Fruit fly (Drosophila melanogaster) whole organism, embryonic: Measurements from ENCODE around the gene Dlic.

Experiments
- Antp ChIP-seq: fragments of 200-800 bp; sonication (Bioruptor generic); optimal IDR thresholded peaks from 3 replicates; lab custom pipeline; 2016; ENCODE audit warnings: missing biosample characterization, missing genetic modification characterization
- BEAF-32 ChIP-seq: fragments of 200-800 bp; sonication (Bioruptor generic); optimal IDR thresholded peaks from 3 replicates; lab custom pipeline; 2017; ENCODE audit warnings: missing biosample characterization, missing genetic modification characterization, mild to moderate bottlenecking, moderate library complexity, missing genetic modification reagents
- CG10543 ChIP-seq: fragments of 200-800 bp; sonication (Bioruptor generic); optimal IDR thresholded peaks from 3 replicates; lab custom pipeline; 2017; ENCODE audit warnings: missing biosample characterization, mild to moderate bottlenecking, missing genetic modification characterization, moderate library complexity
- CG11398 ChIP-seq: fragments of 200-800 bp; sonication (Bioruptor generic); optimal IDR thresholded peaks from 2 replicates; lab custom pipeline; 2016; ENCODE audit warnings: missing biosample characterization, missing genetic modification characterization
- CG12236 ChIP-seq: fragments of 200-800 bp; sonication (Bioruptor generic); optimal IDR thresholded peaks from 2 replicates; lab custom pipeline; 2016; ENCODE audit warnings: missing biosample characterization, missing genetic modification characterization
- CG15269 ChIP-seq: fragments of 200-800 bp; sonication (Bioruptor generic); optimal IDR thresholded peaks from 2 replicates; lab custom pipeline; 2018; ENCODE audit warnings: missing biosample characterization, mild to moderate bottlenecking, missing genetic modification characterization, moderate library complexity
- CG15601 ChIP-seq: fragments of 200-800 bp; sonication (Bioruptor generic); optimal IDR thresholded peaks from 3 replicates; lab custom pipeline; 2019; ENCODE audit warnings: missing biosample characterization, mild to moderate bottlenecking, missing genetic modification characterization, moderate library complexity
- CG15696 ChIP-seq: fragments of 200-800 bp; sonication (Bioruptor generic); optimal IDR thresholded peaks from 2 replicates; lab custom pipeline; 2019; ENCODE audit warnings: missing biosample characterization, mild to moderate bottlenecking, missing genetic modification characterization, moderate library complexity
- CG17359 ChIP-seq: fragments of 200-800 bp; sonication (Bioruptor generic); optimal IDR thresholded peaks from 3 replicates; lab custom pipeline; 2018; ENCODE audit warnings: missing biosample characterization, mild to moderate bottlenecking, missing genetic modification characterization, moderate library complexity
- CG17385 ChIP-seq: fragments of 200-800 bp; sonication (Bioruptor generic); optimal IDR thresholded peaks from 3 replicates; lab custom pipeline; 2018; ENCODE audit warnings: missing biosample characterization, mild to moderate bottlenecking, missing genetic modification characterization
- CG17568 ChIP-seq: fragments of 200-800 bp; sonication (Bioruptor generic); optimal IDR thresholded peaks from 2 replicates; lab custom pipeline; 2018; ENCODE audit warnings: missing biosample characterization, mild to moderate bottlenecking, missing genetic modification characterization, moderate library complexity
- CG3281 ChIP-seq: fragments of 200-800 bp; sonication (Bioruptor generic); optimal IDR thresholded peaks from 3 replicates; lab custom pipeline; 2017; ENCODE audit warnings: missing biosample characterization, mild to moderate bottlenecking, missing genetic modification characterization
- CG34422 ChIP-seq: fragments of 200-800 bp; sonication (Bioruptor generic); IDR thresholded peaks from 3 replicates; pipeline ENCODE4 v1.3.6; 2022; ENCODE audit warnings: missing biosample characterization, missing genetic modification characterization
- CG4707 ChIP-seq: fragments of 200-800 bp; sonication (Bioruptor generic); optimal IDR thresholded peaks from 2 replicates; lab custom pipeline; 2018; ENCODE audit warnings: missing biosample characterization, mild to moderate bottlenecking, missing genetic modification characterization, moderate library complexity
- CG5180 ChIP-seq: fragments of 200-800 bp; sonication (Bioruptor generic); optimal IDR thresholded peaks from 3 replicates; lab custom pipeline; 2017; ENCODE audit warnings: missing biosample characterization, missing genetic modification characterization, mild to moderate bottlenecking, moderate library complexity, missing genetic modification reagents
- CG5245 ChIP-seq: fragments of 200-800 bp; sonication (Bioruptor generic); optimal IDR thresholded peaks from 3 replicates; lab custom pipeline; 2016; ENCODE audit warnings: missing biosample characterization, missing genetic modification characterization
- CG7556 ChIP-seq: fragments of 200-800 bp; sonication (Bioruptor generic); optimal IDR thresholded peaks from 2 replicates; lab custom pipeline; 2017; ENCODE audit warnings: missing biosample characterization, mild to moderate bottlenecking, missing genetic modification characterization
- CG8281 ChIP-seq: fragments of 200-800 bp; sonication (Bioruptor generic); optimal IDR thresholded peaks from 2 replicates; lab custom pipeline; 2018; ENCODE audit warnings: missing biosample characterization, mild to moderate bottlenecking, missing genetic modification characterization, moderate library complexity
- D ChIP-seq, 2 experiments: fragments of 200-800 bp in 1 of 2; fragments of >200 bp in 1 of 2; sonication (Bioruptor generic) in 1 of 2; optimal IDR thresholded peaks; 2 replicates in 1 of 2; 3 replicates in 1 of 2; lab custom pipeline; 2017; ENCODE audit warnings: mild to moderate bottlenecking in 1 of 2, missing biosample characterization in 1 of 2, missing genetic modification characterization in 1 of 2, missing genetic modification reagents in 1 of 2
- Doc3 ChIP-seq: fragments of 200-800 bp; sonication (Bioruptor generic); IDR thresholded peaks from 3 replicates; pipeline ENCODE4 v1.3.6; 2022; ENCODE audit warnings: missing biosample characterization, missing genetic modification characterization; ENCODE audit not compliant: partially characterized antibody
- E2f2 ChIP-seq: fragments of 200-800 bp; sonication (Bioruptor generic); IDR thresholded peaks from 2 replicates; pipeline ENCODE4 v1.3.6; 2022; ENCODE audit warnings: missing biosample characterization, missing genetic modification characterization
- Elba2 ChIP-seq: fragments of 200-800 bp; sonication (Bioruptor generic); optimal IDR thresholded peaks from 3 replicates; lab custom pipeline; 2016; ENCODE audit warnings: missing biosample characterization, missing genetic modification characterization
- Fer1 ChIP-seq: fragments of 200-800 bp; sonication (Bioruptor generic); optimal IDR thresholded peaks from 2 replicates; lab custom pipeline; 2017; ENCODE audit warnings: missing biosample characterization, mild to moderate bottlenecking, missing genetic modification characterization
- Fer2 ChIP-seq: fragments of 200-800 bp; sonication (Bioruptor generic); optimal IDR thresholded peaks from 2 replicates; lab custom pipeline; 2018; ENCODE audit warnings: missing biosample characterization, mild to moderate bottlenecking, missing genetic modification characterization, moderate library complexity
- Hey ChIP-seq: fragments of 200-800 bp; sonication (Bioruptor generic); optimal IDR thresholded peaks from 3 replicates; lab custom pipeline; 2018; ENCODE audit warnings: missing biosample characterization, mild to moderate bottlenecking, missing genetic modification characterization
- HmgD ChIP-seq: fragments of 200-800 bp; sonication (Bioruptor generic); optimal IDR thresholded peaks from 3 replicates; lab custom pipeline; 2016; ENCODE audit warnings: missing biosample characterization, missing genetic modification characterization
- Lhr ChIP-seq: fragments of 200-800 bp; sonication (Bioruptor generic); optimal IDR thresholded peaks from 3 replicates; lab custom pipeline; 2017; ENCODE audit warnings: mild to moderate bottlenecking, missing biosample characterization, missing genetic modification reagents, missing genetic modification characterization
- Meics ChIP-seq: fragments of 200-800 bp; sonication (Bioruptor generic); optimal IDR thresholded peaks from 2 replicates; lab custom pipeline; 2017; ENCODE audit warnings: missing biosample characterization, mild to moderate bottlenecking, missing genetic modification characterization
- Nf-YC ChIP-seq: fragments of 200-800 bp; optimal IDR thresholded peaks from 3 replicates; lab custom pipeline; 2019; ENCODE audit warnings: missing biosample characterization, mild to moderate bottlenecking, missing genetic modification characterization, moderate library complexity
- Rfx ChIP-seq: fragments of 200-800 bp; sonication (Bioruptor generic); IDR thresholded peaks from 2 replicates; pipeline ENCODE4 v1.3.6; 2022; ENCODE audit warnings: missing biosample characterization, missing genetic modification characterization
- Sry-β ChIP-seq: fragments of 200-800 bp; sonication (Bioruptor generic); optimal IDR thresholded peaks from 2 replicates; lab custom pipeline; 2018; ENCODE audit warnings: missing biosample characterization, mild to moderate bottlenecking, missing genetic modification characterization, moderate library complexity
- Xbp1 ChIP-seq: fragments of 200-800 bp; sonication (Bioruptor generic); optimal IDR thresholded peaks from 3 replicates; lab custom pipeline; 2016; ENCODE audit warnings: missing biosample characterization, mild to moderate bottlenecking, missing genetic modification characterization
- az2 ChIP-seq: fragments of 200-800 bp; sonication (Bioruptor generic); optimal IDR thresholded peaks from 3 replicates; lab custom pipeline; 2016; ENCODE audit warnings: missing biosample characterization, missing genetic modification characterization
- crc ChIP-seq: fragments of 200-800 bp; sonication (Bioruptor generic); optimal IDR thresholded peaks from 2 replicates; lab custom pipeline; 2016; ENCODE audit warnings: missing biosample characterization, missing genetic modification characterization
- dysf ChIP-seq: fragments of 200-800 bp; sonication (Bioruptor generic); IDR thresholded peaks from 3 replicates; pipeline ENCODE4 v1.3.6; 2022; ENCODE audit warnings: missing biosample characterization, missing genetic modification characterization
- gfzf ChIP-seq: fragments of 200-800 bp; sonication (Bioruptor generic); optimal IDR thresholded peaks from 2 replicates; lab custom pipeline; 2016; ENCODE audit warnings: missing biosample characterization, mild to moderate bottlenecking, missing genetic modification characterization, moderate library complexity
- ham ChIP-seq: fragments of 200-800 bp; sonication (Bioruptor generic); IDR thresholded peaks from 2 replicates; pipeline ENCODE4 v1.3.6; 2022; ENCODE audit warnings: missing biosample characterization, missing genetic modification characterization
- hth ChIP-seq: fragments of >200 bp; optimal IDR thresholded peaks from 2 replicates; lab custom pipeline; 2017; ENCODE audit warnings: inconsistent platforms
- odd ChIP-seq: fragments of 200-800 bp; sonication (Bioruptor generic); optimal IDR thresholded peaks from 2 replicates; lab custom pipeline; 2017; ENCODE audit warnings: missing biosample characterization, mild to moderate bottlenecking, missing genetic modification characterization
- pho ChIP-seq: fragments of 200-800 bp; sonication (Bioruptor generic); optimal IDR thresholded peaks from 2 replicates; lab custom pipeline; 2016; ENCODE audit warnings: missing biosample characterization, missing genetic modification characterization
- repo ChIP-seq: fragments of 200-800 bp; sonication (Bioruptor generic); optimal IDR thresholded peaks from 2 replicates; lab custom pipeline; 2016; ENCODE audit warnings: missing biosample characterization, missing genetic modification characterization
- sc ChIP-seq, 3 experiments: fragments of >200 bp in 2 of 3; fragments of 200-800 bp in 1 of 3; sonication (Bioruptor generic) in 1 of 3; optimal IDR thresholded peaks; 2 replicates in 2 of 3; 3 replicates in 1 of 3; lab custom pipeline; 2017; ENCODE audit warnings: mild to moderate bottlenecking in 1 of 3, missing biosample characterization in 1 of 3, missing genetic modification characterization in 1 of 3, missing genetic modification reagents in 1 of 3
- schlank ChIP-seq: fragments of 200-800 bp; sonication (Bioruptor generic); optimal IDR thresholded peaks from 2 replicates; lab custom pipeline; 2018; ENCODE audit warnings: missing biosample characterization, mild to moderate bottlenecking, missing genetic modification characterization
- sens-2 ChIP-seq: fragments of 200-800 bp; sonication (Bioruptor generic); IDR thresholded peaks from 2 replicates; pipeline ENCODE4 v1.3.6; 2022; ENCODE audit warnings: missing biosample characterization, missing genetic modification characterization
- sisA ChIP-seq: fragments of 200-800 bp; sonication (Bioruptor generic); IDR thresholded peaks from 2 replicates; pipeline ENCODE4 v1.3.6; 2022; ENCODE audit warnings: missing biosample characterization, missing genetic modification characterization
- slbo ChIP-seq: fragments of 200-800 bp; sonication (Bioruptor generic); IDR thresholded peaks from 2 replicates; pipeline ENCODE4 v1.3.6; 2022; ENCODE audit warnings: missing biosample characterization, missing genetic modification characterization
- slou ChIP-seq: fragments of 200-800 bp; sonication (Bioruptor generic); optimal IDR thresholded peaks from 3 replicates; lab custom pipeline; 2016; ENCODE audit warnings: missing biosample characterization, missing genetic modification characterization
- sqz ChIP-seq: fragments of 200-800 bp; sonication (Bioruptor generic); optimal IDR thresholded peaks from 3 replicates; lab custom pipeline; 2018; ENCODE audit warnings: missing biosample characterization, mild to moderate bottlenecking, missing genetic modification characterization

Dlic gene

dm6 chrX:11136587-11137512 is 17.4 kb upstream of the Dlic start, which contains the start of gene Klp10A (continued):
- TF ChIP-seq HmgD (GFP tag; lab: Kevin White, UChicago), result no peak
- TF ChIP-seq schlank (tag; lab: Kevin White, UChicago), result no peak
- TF ChIP-seq Rfx (GFP tag; lab: Robert Waterston, UW), result peak; percentile 44; the same call in 1 of the 2 replicates
- TF ChIP-seq Sry-β (GFP tag; lab: Kevin White, UChicago), result peak; percentile 58
- no peak for TF ChIP-seq CG34422 (GFP tag; lab: Robert Waterston, UW)
- TF ChIP-seq Nf-YC, result no peak
- TF ChIP-seq gfzf, result no peak
- TF ChIP-seq CG5180 (GFP tag; lab: Kevin White, UChicago), result no peak
- no peak for TF ChIP-seq CG17568 (GFP tag; lab: Kevin White, UChicago)
- TF ChIP-seq CG17359 (tag; lab: Kevin White, UChicago), result no peak
- no peak for TF ChIP-seq slou (GFP tag; lab: Kevin White, UChicago)
- no peak for TF ChIP-seq sens-2 (GFP tag; lab: Robert Waterston, UW)
- TF ChIP-seq CG15269 (tag; lab: Kevin White, UChicago), result no peak
- TF ChIP-seq slbo (GFP tag; lab: Robert Waterston, UW), result peak; percentile 58
- TF ChIP-seq CG3281 (GFP tag; lab: Kevin White, UChicago), result peak; percentile 20
- TF ChIP-seq CG15696 (tag; lab: Kevin White, UChicago), result no peak
- TF ChIP-seq sqz (GFP tag; lab: Kevin White, UChicago), result no peak
- no peak for TF ChIP-seq CG4707 (GFP tag; lab: Kevin White, UChicago)
- no peak for TF ChIP-seq CG15601 (tag; lab: Kevin White, UChicago)
- TF ChIP-seq crc (GFP tag; lab: Kevin White, UChicago), result no peak
- TF ChIP-seq Fer1 (GFP tag; lab: Kevin White, UChicago), result no peak
- TF ChIP-seq sisA (GFP tag; lab: Robert Waterston, UW), result 0 out of 2 replicates have a peak, but pooled peaks have one; percentile 13
- peak; percentile 33 for TF ChIP-seq E2f2 (GFP tag; lab: Robert Waterston, UW)
- no peak for TF ChIP-seq az2 (GFP tag; lab: Kevin White, UChicago)
- TF ChIP-seq sc (optimal IDR thresholded peaks at IDR 0.05; lab: Kevin White, UChicago), result no peak
- TF ChIP-seq sc (GFP tag; optimal IDR thresholded peaks at IDR 0.05; lab: Kevin White, UChicago), result no peak
- no peak for TF ChIP-seq repo (GFP tag; lab: Kevin White, UChicago)
- no peak for TF ChIP-seq hth (lab: Kevin White, UChicago)
- peak; percentile 36 for TF ChIP-seq Xbp1 (GFP tag; lab: Kevin White, UChicago)
- no peak for TF ChIP-seq CG5245 (GFP tag; lab: Kevin White, UChicago)
- no peak for TF ChIP-seq Doc3 (GFP tag; lab: Robert Waterston, UW)
- no peak for TF ChIP-seq BEAF-32 (GFP tag; lab: Kevin White, UChicago)
- TF ChIP-seq Elba2 (GFP tag; lab: Kevin White, UChicago), result peak; percentile 73
- TF ChIP-seq CG11398 (GFP tag; lab: Kevin White, UChicago), result no peak
- peak; percentile 4 for TF ChIP-seq CG7556
- TF ChIP-seq pho (GFP tag; lab: Kevin White, UChicago), result peak; percentile 7
- TF ChIP-seq dysf (GFP tag; lab: Robert Waterston, UW), result no peak
- no peak for TF ChIP-seq D (optimal IDR thresholded peaks at IDR 0.05; lab: Kevin White, UChicago)
- peak; percentile 23 for TF ChIP-seq D (GFP tag; optimal IDR thresholded peaks at IDR 0.05; lab: Kevin White, UChicago)
- peak; percentile 14 for TF ChIP-seq Antp (GFP tag; lab: Kevin White, UChicago)
- TF ChIP-seq odd, result no peak
- no peak for TF ChIP-seq Lhr (GFP tag; lab: Kevin White, UChicago)
- no peak for TF ChIP-seq CG17385 (GFP tag; lab: Kevin White, UChicago)
- TF ChIP-seq Meics (GFP tag; lab: Kevin White, UChicago), result no peak
- no peak for TF ChIP-seq ham (GFP tag; lab: Robert Waterston, UW)
- no peak for TF ChIP-seq Hey
- TF ChIP-seq CG10543 (GFP tag; lab: Kevin White, UChicago), result no peak
- TF ChIP-seq CG12236, result no peak
- TF ChIP-seq CG8281 (tag; lab: Kevin White, UChicago), result no peak
- TF ChIP-seq Fer2 (tag; lab: Kevin White, UChicago), result no peak
